Fruit fly (Drosophila melanogaster): ENCODE measurements around the gene Pi3K68D.

The Pi3K68D gene

dm6 chr3L:11828730-11829129 lies 38.9 kb upstream of the Pi3K68D start, which contains the start of gene CG7264:
CG7264 (plus strand) TSS chr3L:11829030.
- no peak for TF ChIP-seq CG3919 (GFP tag; optimal IDR thresholded peaks at IDR 0.05)
- no peak for TF ChIP-seq fd59A (GFP tag; optimal IDR thresholded peaks at IDR 0.05)
- peak; percentile 53 for TF ChIP-seq fkh (GFP tag; optimal IDR thresholded peaks at IDR 0.05)
- no peak for TF ChIP-seq svp (GFP tag)

- TF ChIP-seq CG6163 (GFP tag; IDR thresholded peaks at IDR 0.05) (no peak), fd59A (GFP tag; optimal IDR thresholded peaks at IDR 0.05) (no peak), lz (GFP tag; optimal IDR thresholded peaks at IDR 0.05) (no peak), CG4318 (GFP tag; optimal IDR thresholded peaks at IDR 0.05) (no peak), Hr39 (GFP tag; optimal IDR thresholded peaks at IDR 0.05) (no peak), esn (GFP tag; optimal IDR thresholded peaks at IDR 0.05) (peak; percentile 7), CG15336 (GFP tag; IDR thresholded peaks at IDR 0.05) (no peak), pdm3 (GFP tag; optimal IDR thresholded peaks at IDR 0.05) (no peak), Eip78C (GFP tag) (peak; percentile 61)
Measured at dm6 chr3L:11825560-11826153, 35.8 kb upstream of the Pi3K68D start, which contains the start of gene CG32095. CG32095 (minus strand) TSS chr3L:11825732.

DNA sequence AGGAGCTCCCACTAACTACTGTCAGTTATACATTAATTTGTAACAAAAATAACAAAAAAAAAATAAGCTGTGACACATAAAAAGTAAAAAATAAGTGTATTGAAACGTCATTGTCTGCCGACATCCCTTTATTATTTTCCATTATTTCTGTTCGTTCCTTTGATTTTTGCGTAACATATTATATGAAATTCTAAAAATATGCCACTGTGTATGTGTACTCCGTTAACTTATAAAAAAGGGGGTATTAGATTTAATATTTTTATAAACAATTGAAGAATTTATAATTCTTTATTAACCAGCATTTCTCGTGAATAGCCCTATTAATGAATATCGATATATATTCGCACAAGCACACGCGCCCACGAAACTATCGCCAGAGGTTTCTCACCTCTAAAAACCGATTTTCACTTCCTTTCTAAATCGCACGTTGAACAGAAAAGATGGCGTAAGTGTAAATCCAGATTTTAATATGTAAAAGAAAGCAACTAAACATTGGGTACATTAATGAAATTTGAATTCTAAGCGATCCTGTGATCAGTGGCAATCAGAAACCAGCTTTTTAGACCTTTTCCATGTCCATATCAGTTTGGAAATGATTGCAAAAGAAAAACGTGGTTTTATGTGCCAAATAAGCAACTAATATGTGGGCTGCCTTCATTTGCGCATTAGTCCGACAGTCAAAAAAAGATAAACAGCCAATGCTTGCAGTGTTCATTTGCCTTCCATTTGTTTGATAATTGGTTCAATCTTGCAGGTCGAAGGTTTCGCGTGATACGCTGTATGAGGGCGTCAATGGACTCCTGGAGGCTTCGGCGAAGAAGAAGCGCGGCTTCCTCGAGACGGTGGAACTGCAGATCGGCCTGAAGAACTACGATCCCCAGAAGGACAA lies 32.9 kb upstream of the Pi3K68D start, which contains the start of gene RpL10Ab:
TSS of gene RpL10Ab (plus strand) at position 406 of the 889 bp plus-strand sequence.
- peak; percentile 9 for TF ChIP-seq spab (GFP tag; optimal IDR thresholded peaks at IDR 0.05)
- TF ChIP-seq Blimp-1 (GFP tag; optimal IDR thresholded peaks at IDR 0.05) = peak; percentile 53
- TF ChIP-seq CG6792 (GFP tag; optimal IDR thresholded peaks at IDR 0.05) = peak; percentile 39
- TF ChIP-seq Eip75B (GFP tag; optimal IDR thresholded peaks at IDR 0.05) = peak; percentile 51
- TF ChIP-seq Ets21C (GFP tag; optimal IDR thresholded peaks at IDR 0.05) = no peak
- no peak for TF ChIP-seq CG32006 (GFP tag; optimal IDR thresholded peaks at IDR 0.05)
- TF ChIP-seq CG8632 (GFP tag; optimal IDR thresholded peaks at IDR 0.05) = peak; percentile 34
- peak; percentile 22; the same call in 1 of the 2 replicates for TF ChIP-seq CG15336 (GFP tag; IDR thresholded peaks at IDR 0.05)
- peak; percentile 58 for TF ChIP-seq net (GFP tag; optimal IDR thresholded peaks at IDR 0.05)
- TF ChIP-seq topi (GFP tag; optimal IDR thresholded peaks at IDR 0.05) = peak; percentile 50
- TF ChIP-seq CG3032 (tag; optimal IDR thresholded peaks at IDR 0.05) = peak; percentile 35
- TF ChIP-seq CG10631 (GFP tag; optimal IDR thresholded peaks at IDR 0.05) = peak; percentile 80
- peak; percentile 62; the same call in 1 of the 2 replicates for TF ChIP-seq CG11294 (GFP tag; IDR thresholded peaks at IDR 0.05)
- TF ChIP-seq dsx (GFP tag; optimal IDR thresholded peaks at IDR 0.05; ENCODE audit: poor library complexity, severe bottlenecking) = no peak
- peak; percentile 60 for TF ChIP-seq lz (GFP tag; optimal IDR thresholded peaks at IDR 0.05)
- TF ChIP-seq salr (GFP tag; optimal IDR thresholded peaks at IDR 0.05) = peak in 1 of 2 experiments; percentile 55
- TF ChIP-seq CG3919 (GFP tag; optimal IDR thresholded peaks at IDR 0.05) = peak; percentile 77
- peak; percentile 13 for TF ChIP-seq CG7368 (GFP tag; optimal IDR thresholded peaks at IDR 0.05)
- peak; percentile 63 for TF ChIP-seq CG6163 (GFP tag; IDR thresholded peaks at IDR 0.05)
- TF ChIP-seq Eip78C (GFP tag) = peak; percentile 76
- TF ChIP-seq Gug (GFP tag; IDR thresholded peaks at IDR 0.05) = 0 out of 2 replicates have a peak, but pooled peaks have one; percentile 52
- no peak for TF ChIP-seq vri (GFP tag; optimal IDR thresholded peaks at IDR 0.05)
- peak; percentile 48; the same call in 1 of the 3 replicates for TF ChIP-seq CG8119 (GFP tag; IDR thresholded peaks at IDR 0.05)
- peak; percentile 22 for TF ChIP-seq Sox15 (GFP tag; optimal IDR thresholded peaks at IDR 0.05)
- TF ChIP-seq CG34406 (GFP tag; optimal IDR thresholded peaks at IDR 0.05) = peak; percentile 35
- TF ChIP-seq Sox14 (GFP tag; optimal IDR thresholded peaks at IDR 0.05) = peak; percentile 11
- TF ChIP-seq pdm3 (GFP tag; optimal IDR thresholded peaks at IDR 0.05) = no peak
- TF ChIP-seq dac (GFP tag; optimal IDR thresholded peaks at IDR 0.05) = peak; percentile 26
- peak; percentile 45 for TF ChIP-seq CG31627 (GFP tag; optimal IDR thresholded peaks at IDR 0.05)
- peak; percentile 38 for TF ChIP-seq CG11902 (GFP tag; optimal IDR thresholded peaks at IDR 0.05)
- TF ChIP-seq Sox102F (GFP tag; optimal IDR thresholded peaks at IDR 0.05) = no peak
- no peak for TF ChIP-seq svp (GFP tag)
- no peak for TF ChIP-seq Hr4 (GFP tag; optimal IDR thresholded peaks at IDR 0.05)
- peak; percentile 68 for TF ChIP-seq CG6854 (GFP tag; optimal IDR thresholded peaks at IDR 0.05)
- peak; percentile 18 for TF ChIP-seq CG9139 (GFP tag; optimal IDR thresholded peaks at IDR 0.05)
- TF ChIP-seq CG10669 (GFP tag; optimal IDR thresholded peaks at IDR 0.05) = peak; percentile 28
- no peak for TF ChIP-seq CG4318 (GFP tag; optimal IDR thresholded peaks at IDR 0.05)
- TF ChIP-seq CG6808 (GFP tag; optimal IDR thresholded peaks at IDR 0.05) = peak; percentile 47
- TF ChIP-seq acj6 (GFP tag; optimal IDR thresholded peaks at IDR 0.05) = peak; percentile 29
